Worm (Caenorhabditis elegans) whole organism, L2 larva: ENCODE results near the gene B0496.2.
A peak's percentile ranks its signal among the peaks of the same experiment; 100 is the strongest.

Experiments used
- R02D3.7 ChIP-seq: fragments of 150-350 bp; optimal IDR thresholded peaks from 2 replicates; lab custom pipeline; 2014; ENCODE audit warnings: missing biosample characterization, missing genetic modification characterization
- ceh-16 ChIP-seq: fragments of 150-350 bp; optimal IDR thresholded peaks from 2 replicates; lab custom pipeline; 2014; ENCODE audit warnings: missing biosample characterization, missing genetic modification characterization
- dmd-4 ChIP-seq: sonication (generic microtip); optimal IDR thresholded peaks from 2 replicates; lab custom pipeline; 2017; ENCODE audit warnings: missing biosample characterization, missing genetic modification characterization
- fos-1 ChIP-seq: fragments of 150-350 bp; optimal IDR thresholded peaks from 2 replicates; lab custom pipeline; 2014; ENCODE audit warnings: missing biosample characterization, missing genetic modification characterization
- gmeb-1 ChIP-seq: fragments of 150-350 bp; optimal IDR thresholded peaks from 2 replicates; lab custom pipeline; 2014; ENCODE audit warnings: missing biosample characterization, missing genetic modification characterization
- lin-39 ChIP-seq: fragments of 150-350 bp; optimal IDR thresholded peaks from 2 replicates; lab custom pipeline; 2014; ENCODE audit warnings: missing biosample characterization, missing genetic modification reagents, missing genetic modification characterization
- mdl-1 ChIP-seq, 2 experiments: fragments of 150-350 bp in 1 of 2; sonication (generic microtip) in 1 of 2; optimal IDR thresholded peaks; 2 replicates each; lab custom pipeline; 2017; ENCODE audit warnings: missing biosample characterization in 2 of 2, missing genetic modification characterization in 2 of 2
- unc-62 ChIP-seq: fragments of 150-350 bp; optimal IDR thresholded peaks from 2 replicates; lab custom pipeline; 2014; ENCODE audit warnings: missing biosample characterization, missing genetic modification reagents, missing genetic modification characterization
- zag-1 ChIP-seq: fragments of 150-350 bp; optimal IDR thresholded peaks from 2 replicates; lab custom pipeline; 2014; ENCODE audit warnings: missing biosample characterization, missing genetic modification characterization

- no peak for TF ChIP-seq zag-1
- no peak for TF ChIP-seq lin-39
- TF ChIP-seq dmd-4 (tag; lab: Kevin White, UChicago), result no peak
- no peak for TF ChIP-seq gmeb-1 (tag; lab: Kevin White, UChicago)
- no peak for TF ChIP-seq mdl-1 (tag; optimal IDR thresholded peaks at IDR 0.05; lab: Kevin White, UChicago)
- no peak for TF ChIP-seq ceh-16
- TF ChIP-seq R02D3.7 (tag; lab: Kevin White, UChicago), result no peak
- TF ChIP-seq fos-1 (tag; lab: Kevin White, UChicago), result peak; percentile 34
- no peak for TF ChIP-seq unc-62
These were observed 12.6 kb downstream of the B0496.2 start, which contains the start of gene F13B6.2 for ce11 chrIV:7460225-7460624.
